Fruit fly (Drosophila melanogaster): ENCODE measurements around the gene CG34031.

CG34031 gene

DNA sequence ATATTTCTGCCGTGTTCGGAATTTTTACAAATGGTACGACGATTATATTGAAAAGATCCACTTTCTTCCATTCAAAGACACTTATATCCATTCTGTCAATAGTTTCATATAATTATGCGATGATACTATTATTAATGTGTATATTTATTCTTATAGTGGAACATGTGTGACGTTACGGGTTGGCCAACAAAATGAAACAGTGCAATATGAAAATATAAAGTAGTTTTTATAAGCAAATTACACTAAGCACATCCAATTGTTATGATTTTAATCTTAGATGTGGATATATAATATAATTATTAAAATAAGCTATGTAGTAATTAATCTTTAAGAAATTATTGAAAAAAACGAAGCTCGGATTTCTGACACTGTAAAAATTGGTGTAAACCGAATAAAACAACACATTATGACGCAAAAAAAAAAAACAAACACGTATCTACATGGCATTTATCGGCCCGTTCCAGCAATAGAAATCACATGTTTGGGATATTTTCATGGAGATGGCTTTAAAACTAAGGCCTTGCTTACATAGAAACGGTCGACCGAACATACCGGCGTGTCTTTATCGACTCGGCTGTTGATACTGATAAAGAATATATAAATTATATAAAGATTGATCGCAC lies 23.8 kb upstream of the CG34031 start, which contains the start of gene Vps11:
Gene Vps11 (minus strand): TSS at position 203 of the 623 bp plus-strand sequence.
- TF ChIP-seq CG3032 (tag; optimal IDR thresholded peaks at IDR 0.05) (peak; percentile 14), dac (GFP tag; optimal IDR thresholded peaks at IDR 0.05) (no peak), svp (GFP tag) (peak; percentile 48)

DNA sequence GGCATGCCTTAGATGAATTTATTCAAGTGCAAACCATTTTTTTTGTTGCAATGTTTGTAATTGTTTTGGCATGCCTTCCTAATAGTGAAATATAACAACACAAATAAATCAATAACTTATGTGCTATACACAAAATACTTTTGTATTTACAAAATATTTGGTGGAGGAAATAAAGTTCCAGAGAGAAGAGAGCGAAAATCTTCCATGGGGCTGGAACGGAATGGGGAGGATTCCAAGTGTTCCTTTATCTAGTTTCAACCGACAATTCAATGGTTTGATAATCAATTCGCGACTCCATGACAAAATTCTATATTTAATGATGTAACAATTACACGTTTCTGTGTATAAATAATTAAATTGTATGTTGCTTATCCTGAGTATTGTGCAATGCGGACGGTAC lies 32.2 kb downstream of the CG34031 start, which contains the start of gene nAChRalpha4:
Gene nAChRalpha4 (plus strand): TSS at position 246 of the 400 bp plus-strand sequence.
- no peak for TF ChIP-seq CG6854 (GFP tag; optimal IDR thresholded peaks at IDR 0.05)

DNA sequence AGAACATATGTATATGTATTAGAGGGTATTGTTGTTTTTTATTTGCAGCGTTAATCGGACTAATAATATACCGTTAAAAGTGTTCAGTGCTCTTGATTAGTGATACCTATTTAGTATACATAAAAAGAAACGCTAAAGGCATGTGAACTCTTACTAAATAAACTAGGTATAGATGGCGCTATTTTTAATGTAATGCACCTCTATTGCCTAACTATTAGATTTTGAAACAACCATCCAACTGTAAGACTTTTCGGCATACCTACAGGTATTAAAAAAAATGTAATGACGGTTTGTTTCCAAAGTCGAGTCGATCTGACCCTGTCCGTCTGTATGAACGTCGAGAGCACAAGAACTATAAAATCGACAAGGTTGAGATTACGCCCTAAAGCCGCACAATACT lies 32.8 kb downstream of the CG34031 start:
- TF ChIP-seq CG9139 (GFP tag; optimal IDR thresholded peaks at IDR 0.05): no peak
- TF ChIP-seq CG1621 (tag; optimal IDR thresholded peaks at IDR 0.05): no peak
- no peak for TF ChIP-seq Sox15 (GFP tag; optimal IDR thresholded peaks at IDR 0.05)
- no peak for TF ChIP-seq svp (GFP tag)
- no peak for TF ChIP-seq net (GFP tag; optimal IDR thresholded peaks at IDR 0.05)
- no peak for TF ChIP-seq Hr38 (GFP tag; optimal IDR thresholded peaks at IDR 0.05)
- no peak for TF ChIP-seq salr (GFP tag; optimal IDR thresholded peaks at IDR 0.05)

DNA sequence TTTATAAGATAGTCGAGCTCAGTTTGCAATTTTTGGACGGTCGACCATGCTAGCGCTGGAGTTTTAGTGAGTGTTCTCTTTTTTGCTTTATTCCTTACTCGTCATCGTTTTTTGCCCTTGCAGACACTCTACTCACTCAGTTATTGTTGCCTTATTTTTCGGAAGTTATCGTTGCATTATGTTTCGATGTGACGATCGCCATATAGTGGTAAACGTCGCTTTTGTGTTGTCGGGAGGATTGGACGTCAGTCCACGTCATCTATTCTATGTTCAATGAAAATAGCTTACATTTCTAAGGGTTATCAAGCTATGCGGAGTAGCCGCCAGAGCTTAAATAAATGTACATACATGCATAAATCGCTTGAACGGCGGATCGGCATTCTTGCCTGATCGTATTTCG lies 39.9 kb downstream of the CG34031 start:
- TF ChIP-seq CG4318 (GFP tag; optimal IDR thresholded peaks at IDR 0.05) (no peak), Hr39 (GFP tag; optimal IDR thresholded peaks at IDR 0.05) (no peak), Sox102F (GFP tag; optimal IDR thresholded peaks at IDR 0.05) (no peak), Smox (GFP tag; optimal IDR thresholded peaks at IDR 0.05) (no peak), ss (GFP tag; optimal IDR thresholded peaks at IDR 0.05) (no peak), CG8632 (GFP tag; optimal IDR thresholded peaks at IDR 0.05) (no peak)
